Fruit fly (Drosophila melanogaster) whole organism, pupa: Measurements from ENCODE around the gene Mst89B.

ENCODE experiments used
- CG10348 ChIP-seq: fragments of 200-800 bp; sonication (Bioruptor generic); IDR thresholded peaks from 2 replicates; pipeline ENCODE4 v1.3.6; 2022; ENCODE audit warnings: missing biosample characterization, missing genetic modification characterization
- CG12605 ChIP-seq: fragments of 200-800 bp; sonication (Bioruptor generic); IDR thresholded peaks from 2 replicates; pipeline ENCODE4 v1.3.6; 2022; ENCODE audit warnings: missing biosample characterization, missing genetic modification characterization
- CG13204 ChIP-seq: fragments of 200-800 bp; sonication (Bioruptor generic); optimal IDR thresholded peaks from 2 replicates; lab custom pipeline; 2018; ENCODE audit warnings: missing biosample characterization, mild to moderate bottlenecking, missing genetic modification characterization, moderate library complexity
- CG14655 ChIP-seq: fragments of 200-800 bp; sonication (Bioruptor generic); optimal IDR thresholded peaks from 3 replicates; lab custom pipeline; 2017; ENCODE audit warnings: mild to moderate bottlenecking, missing biosample characterization, missing genetic modification reagents, missing genetic modification characterization
- CG15710 ChIP-seq: fragments of 200-800 bp; sonication (Bioruptor generic); optimal IDR thresholded peaks from 2 replicates; lab custom pipeline; 2018; ENCODE audit warnings: missing biosample characterization, mild to moderate bottlenecking, missing genetic modification characterization, moderate library complexity
- CG17806 ChIP-seq: fragments of 200-800 bp; sonication (Bioruptor generic); optimal IDR thresholded peaks from 2 replicates; lab custom pipeline; 2018; ENCODE audit warnings: missing biosample characterization, mild to moderate bottlenecking, missing genetic modification characterization, moderate library complexity
- CG32121 ChIP-seq: fragments of 200-800 bp; sonication (Bioruptor generic); IDR thresholded peaks from 2 replicates; pipeline ENCODE4 v1.3.6; 2022; ENCODE audit warnings: missing biosample characterization, missing genetic modification characterization
- CG34367 ChIP-seq: fragments of 200-800 bp; sonication (Bioruptor generic); optimal IDR thresholded peaks from 2 replicates; lab custom pipeline; 2018; ENCODE audit warnings: missing biosample characterization, mild to moderate bottlenecking, missing genetic modification characterization
- CG4496 ChIP-seq: fragments of 200-800 bp; sonication (Bioruptor generic); IDR thresholded peaks from 3 replicates; pipeline ENCODE4 v1.3.6; 2022; ENCODE audit warnings: missing biosample characterization, missing genetic modification characterization
- CG8159 ChIP-seq: fragments of 200-800 bp; sonication (Bioruptor generic); optimal IDR thresholded peaks from 3 replicates; lab custom pipeline; 2018; ENCODE audit warnings: missing biosample characterization, mild to moderate bottlenecking, missing genetic modification characterization, moderate library complexity
- CG8301 ChIP-seq: fragments of 200-800 bp; sonication (Bioruptor generic); optimal IDR thresholded peaks from 2 replicates; lab custom pipeline; 2018; ENCODE audit warnings: missing biosample characterization, mild to moderate bottlenecking, missing genetic modification characterization
- CG9948 ChIP-seq: fragments of 200-800 bp; sonication (Bioruptor generic); optimal IDR thresholded peaks from 2 replicates; lab custom pipeline; 2018; ENCODE audit warnings: missing biosample characterization, mild to moderate bottlenecking, missing genetic modification characterization, moderate library complexity
- D1 ChIP-seq: fragments of 200-800 bp; sonication (Bioruptor generic); optimal IDR thresholded peaks from 2 replicates; lab custom pipeline; 2018; ENCODE audit warnings: missing biosample characterization, mild to moderate bottlenecking, missing genetic modification characterization, moderate library complexity
- EcR ChIP-seq: fragments of 200-800 bp; sonication (Bioruptor generic); optimal IDR thresholded peaks from 3 replicates; lab custom pipeline; 2019; ENCODE audit warnings: missing biosample characterization, missing genetic modification characterization, mild to moderate bottlenecking, moderate library complexity, missing genetic modification reagents
- Ets98B ChIP-seq: fragments of 200-800 bp; sonication (Bioruptor generic); IDR thresholded peaks from 2 replicates; pipeline ENCODE4 v1.3.6; 2022; ENCODE audit warnings: missing biosample characterization, missing genetic modification characterization
- Pif1A ChIP-seq: fragments of 200-800 bp; sonication (Bioruptor generic); optimal IDR thresholded peaks from 3 replicates; lab custom pipeline; 2016; ENCODE audit warnings: missing biosample characterization, missing genetic modification characterization
- Pif1B ChIP-seq: fragments of 200-800 bp; sonication (Bioruptor generic); optimal IDR thresholded peaks from 3 replicates; lab custom pipeline; 2016; ENCODE audit warnings: missing biosample characterization, missing genetic modification characterization
- Snoo ChIP-seq: fragments of 200-800 bp; sonication (Bioruptor generic); optimal IDR thresholded peaks from 3 replicates; lab custom pipeline; 2017; ENCODE audit warnings: missing biosample characterization, mild to moderate bottlenecking, missing genetic modification characterization, inconsistent platforms
- fd96Ca ChIP-seq: fragments of 200-800 bp; sonication (Bioruptor generic); IDR thresholded peaks from 3 replicates; pipeline ENCODE4 v1.3.6; 2022; ENCODE audit warnings: missing biosample characterization, missing genetic modification characterization
- gl ChIP-seq: fragments of 200-800 bp; sonication (Bioruptor generic); optimal IDR thresholded peaks from 2 replicates; lab custom pipeline; 2018; ENCODE audit warnings: missing biosample characterization, mild to moderate bottlenecking, missing genetic modification characterization
- rn ChIP-seq: fragments of 200-800 bp; sonication (Bioruptor generic); IDR thresholded peaks from 2 replicates; pipeline ENCODE4 v1.3.6; 2022; ENCODE audit warnings: missing biosample characterization, missing genetic modification characterization

Gene Mst89B

DNA sequence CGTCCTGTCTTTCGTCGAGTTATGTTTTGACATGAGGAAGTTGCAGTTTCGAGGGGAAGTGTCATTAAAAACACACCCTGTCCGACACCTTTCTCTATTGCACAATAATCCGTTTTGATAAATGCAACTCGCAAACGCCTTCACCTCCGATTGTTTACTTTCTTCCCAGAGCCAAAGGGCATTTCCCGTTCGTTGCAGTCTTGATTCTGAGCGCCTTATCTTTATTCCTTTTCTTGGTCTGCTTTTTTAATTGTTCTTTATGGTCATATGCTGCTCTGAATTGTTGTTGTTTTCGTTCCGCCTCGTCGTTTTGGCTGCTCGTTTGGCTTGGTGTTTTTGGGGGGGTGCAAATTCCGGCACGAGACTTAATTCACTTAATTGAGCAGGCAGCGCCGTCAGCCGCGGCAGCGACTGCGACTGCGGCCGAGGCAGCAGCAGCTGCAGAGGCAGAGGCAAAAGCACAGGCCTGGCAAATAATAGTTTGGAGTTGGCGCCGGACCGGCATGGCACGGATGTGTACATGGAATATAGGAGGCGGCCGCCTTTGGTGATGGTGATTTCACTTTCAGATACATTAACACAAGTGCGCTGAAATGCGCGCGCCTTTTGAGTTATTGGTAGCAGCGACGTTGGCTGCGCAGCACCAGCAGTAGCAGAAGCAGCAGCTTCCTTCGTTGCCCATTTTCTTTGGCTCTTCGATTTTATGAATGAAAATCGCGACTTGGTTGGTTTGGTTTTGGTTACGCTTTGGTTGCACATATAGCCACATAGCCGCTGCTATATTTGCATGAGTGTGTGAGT lies 21.3 kb upstream of the Mst89B start:
- TF ChIP-seq CG8159 (tag; lab: Kevin White, UChicago) (no peak), rn (GFP tag; lab: Robert Waterston, UW) (no peak), Ets98B (no peak; the same call in 1 of the 2 replicates), CG10348 (no peak), Snoo (tag; lab: Kevin White, UChicago) (no peak), CG4496 (GFP tag; lab: Robert Waterston, UW) (no peak), gl (tag; lab: Kevin White, UChicago) (no peak), fd96Ca (no peak), CG14655 (GFP tag; lab: Kevin White, UChicago) (no peak), CG12605 (GFP tag; lab: Robert Waterston, UW) (no peak), CG34367 (tag; lab: Kevin White, UChicago) (no peak), CG8301 (tag; lab: Kevin White, UChicago) (no peak)

dm6 chr3R:16247027-16247426 lies 19.8 kb upstream of the Mst89B start:
- no peak for TF ChIP-seq CG4496 (GFP tag; lab: Robert Waterston, UW)
- no peak for TF ChIP-seq CG8301 (tag; lab: Kevin White, UChicago)
- TF ChIP-seq CG15710 (tag; lab: Kevin White, UChicago): no peak
- peak; percentile 31 for TF ChIP-seq EcR (GFP tag; lab: Kevin White, UChicago)
- TF ChIP-seq gl (tag; lab: Kevin White, UChicago): no peak
- no peak for TF ChIP-seq CG12605 (GFP tag; lab: Robert Waterston, UW)
- TF ChIP-seq fd96Ca: no peak
- no peak for TF ChIP-seq CG32121 (GFP tag; lab: Robert Waterston, UW)
- TF ChIP-seq Snoo (tag; lab: Kevin White, UChicago): no peak
- TF ChIP-seq CG14655 (GFP tag; lab: Kevin White, UChicago): no peak
- no peak for TF ChIP-seq Pif1B
- TF ChIP-seq D1 (tag; lab: Kevin White, UChicago): no peak
- peak; percentile 26 for TF ChIP-seq CG13204
- no peak for TF ChIP-seq rn (GFP tag; lab: Robert Waterston, UW)
- TF ChIP-seq Pif1A: no peak
- no peak for TF ChIP-seq CG8159 (tag; lab: Kevin White, UChicago)
- TF ChIP-seq, all 21 proteins: peak for 2

DNA sequence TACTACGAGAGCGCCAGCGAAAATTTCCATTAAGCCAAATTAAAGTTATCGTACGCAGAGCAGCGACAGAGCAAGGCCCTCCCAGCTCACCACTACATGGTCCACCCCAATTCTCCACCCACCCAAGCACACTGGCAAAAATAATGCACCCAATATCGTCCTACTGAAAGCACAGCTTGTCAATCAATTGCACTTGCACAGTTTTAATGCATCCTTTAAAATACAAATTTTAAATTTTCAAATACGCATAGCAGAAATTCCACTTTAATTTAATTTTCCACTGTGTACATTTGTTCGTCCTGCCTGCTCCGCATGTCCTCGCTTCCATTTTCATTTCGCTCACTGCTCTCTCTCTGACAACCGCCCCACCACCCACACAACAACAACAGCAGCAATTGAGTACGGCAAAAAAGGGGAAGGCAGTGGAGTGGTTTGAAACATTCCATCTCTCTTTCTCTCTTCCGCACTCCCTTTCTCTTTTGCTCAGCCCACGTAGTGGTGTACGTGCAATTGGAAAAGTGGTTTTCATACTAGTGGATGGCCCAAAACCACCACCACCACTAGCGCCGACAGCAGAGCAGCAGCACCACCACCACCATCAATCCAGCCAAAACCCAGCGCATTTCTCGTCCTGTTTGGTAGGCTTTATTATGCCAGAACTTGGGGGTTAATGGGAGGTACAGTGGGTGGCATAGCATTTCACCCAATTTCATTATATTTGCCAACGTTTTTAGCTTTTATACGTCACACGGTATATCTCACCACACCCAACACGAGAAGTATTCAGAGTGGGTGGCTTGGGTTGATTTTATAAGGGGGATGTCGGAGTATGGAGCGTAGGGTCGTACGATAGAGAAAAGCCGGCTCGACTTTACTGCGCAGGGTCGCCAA lies 19.0 kb upstream of the Mst89B start:
- TF ChIP-seq CG10348 (no peak), Snoo (tag; lab: Kevin White, UChicago) (peak; percentile 8), CG34367 (tag; lab: Kevin White, UChicago) (peak; percentile 40), Pif1B (peak; percentile 58), Ets98B (peak; percentile 75), CG12605 (GFP tag; lab: Robert Waterston, UW) (0 out of 2 replicates have a peak, but pooled peaks have one; percentile 22), EcR (GFP tag; lab: Kevin White, UChicago) (no peak), CG4496 (GFP tag; lab: Robert Waterston, UW) (peak; percentile 83), CG9948 (peak; percentile 61), CG8159 (tag; lab: Kevin White, UChicago) (peak; percentile 94), CG13204 (no peak), CG17806 (tag; lab: Kevin White, UChicago) (peak; percentile 83), CG8301 (tag; lab: Kevin White, UChicago) (peak; percentile 87), CG14655 (GFP tag; lab: Kevin White, UChicago) (peak; percentile 67), CG32121 (GFP tag; lab: Robert Waterston, UW) (peak; percentile 70), gl (tag; lab: Kevin White, UChicago) (peak; percentile 73), fd96Ca (peak; percentile 83), D1 (tag; lab: Kevin White, UChicago) (no peak), rn (GFP tag; lab: Robert Waterston, UW) (0 out of 2 replicates have a peak, but pooled peaks have one; percentile 28), Pif1A (peak; percentile 86), CG15710 (tag; lab: Kevin White, UChicago) (peak; percentile 57)

- TF ChIP-seq CG17806 (tag; lab: Kevin White, UChicago) (no peak), CG14655 (GFP tag; lab: Kevin White, UChicago) (no peak), CG12605 (GFP tag; lab: Robert Waterston, UW) (no peak), CG4496 (GFP tag; lab: Robert Waterston, UW) (no peak), D1 (tag; lab: Kevin White, UChicago) (no peak), CG34367 (tag; lab: Kevin White, UChicago) (no peak), fd96Ca (no peak), EcR (GFP tag; lab: Kevin White, UChicago) (no peak), CG8159 (tag; lab: Kevin White, UChicago) (no peak), rn (GFP tag; lab: Robert Waterston, UW) (no peak), Snoo (tag; lab: Kevin White, UChicago) (no peak), Pif1A (no peak)
Observed at dm6 chr3R:16248500-16249025, 18.2 kb upstream of the Mst89B start.

DNA sequence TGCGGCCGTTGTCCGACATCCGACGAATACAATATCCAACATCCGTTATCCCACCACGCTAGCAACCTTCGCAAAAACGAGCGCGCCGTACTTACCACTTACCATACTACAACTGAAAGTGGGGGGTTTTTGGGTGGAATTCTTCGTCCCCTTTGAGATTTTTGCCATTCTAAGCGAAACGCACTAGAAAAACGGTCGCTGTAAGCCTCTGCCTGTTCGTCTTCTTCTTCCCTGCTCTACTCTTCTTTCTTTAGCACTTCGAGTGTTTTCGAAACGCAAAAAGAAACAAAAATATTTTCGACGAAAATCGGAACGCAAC lies 17.3 kb upstream of the Mst89B start:
- no peak for TF ChIP-seq CG32121 (GFP tag; lab: Robert Waterston, UW)
- no peak for TF ChIP-seq CG17806 (tag; lab: Kevin White, UChicago)
- no peak for TF ChIP-seq CG15710 (tag; lab: Kevin White, UChicago)
- no peak for TF ChIP-seq EcR (GFP tag; lab: Kevin White, UChicago)
- no peak for TF ChIP-seq CG8301 (tag; lab: Kevin White, UChicago)
- TF ChIP-seq Snoo (tag; lab: Kevin White, UChicago): no peak
- TF ChIP-seq CG8159 (tag; lab: Kevin White, UChicago): no peak
- no peak for TF ChIP-seq fd96Ca
- no peak for TF ChIP-seq CG9948
- no peak for TF ChIP-seq rn (GFP tag; lab: Robert Waterston, UW)
- no peak for TF ChIP-seq D1 (tag; lab: Kevin White, UChicago)
- TF ChIP-seq Pif1B: no peak
- TF ChIP-seq Ets98B: no peak
- TF ChIP-seq CG4496 (GFP tag; lab: Robert Waterston, UW): no peak
